Worm (Caenorhabditis elegans): ENCODE data around the gene gck-1.

DNA sequence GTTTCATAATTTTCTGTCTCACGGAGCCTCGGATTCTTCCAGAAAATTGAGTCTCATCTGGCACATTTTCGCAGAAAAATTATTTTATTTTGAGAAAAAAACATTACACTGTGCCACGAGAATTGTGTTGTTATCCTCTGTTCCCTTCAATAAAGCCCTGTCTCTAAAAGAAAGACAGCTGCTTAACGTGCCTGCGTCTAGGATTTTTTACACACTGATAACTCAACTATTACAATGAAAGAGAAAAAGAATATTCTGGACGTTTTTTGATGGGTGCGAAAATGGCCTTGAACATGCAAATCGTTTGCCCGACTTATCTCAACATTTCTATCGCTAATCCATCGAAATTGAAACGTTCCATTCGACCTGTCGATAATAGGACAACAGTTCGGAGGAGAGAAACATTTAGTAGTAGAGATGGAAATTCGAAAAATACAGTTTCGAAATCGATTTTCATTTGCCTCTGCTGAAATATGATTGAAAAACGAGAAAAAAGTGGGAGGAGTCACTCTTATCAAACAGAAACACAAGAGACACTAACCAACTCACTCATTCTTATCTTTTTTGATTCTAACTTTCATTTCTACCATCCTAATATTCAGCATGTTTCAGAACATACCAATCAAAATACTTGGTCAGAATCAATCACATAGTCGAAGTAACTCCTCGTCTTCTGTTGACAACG lies 10.7 kb upstream of the gck-1 start:
- no peak for TF ChIP-seq flh-1 (GFP tag; optimal IDR thresholded peaks at IDR 0.05)
- TF ChIP-seq unc-39 (tag; optimal IDR thresholded peaks at IDR 0.05), result no peak
- peak; percentile 77 for TF ChIP-seq unc-62 (GFP tag; optimal IDR thresholded peaks at IDR 0.05)
- no peak for TF ChIP-seq pha-4 (tag; optimal IDR thresholded peaks at IDR 0.05)
- no peak for TF ChIP-seq snpc-4 (tag; optimal IDR thresholded peaks at IDR 0.05)
- no peak for TF ChIP-seq nhr-12 (tag; optimal IDR thresholded peaks at IDR 0.05)
- TF ChIP-seq lin-13 (tag; optimal IDR thresholded peaks at IDR 0.05), result no peak
- TF ChIP-seq elt-1 (tag; optimal IDR thresholded peaks at IDR 0.05; ENCODE audit: borderline replicate concordance, insufficient read depth), result no peak
- no peak for TF ChIP-seq ces-1 (GFP tag; optimal IDR thresholded peaks at IDR 0.05)
- TF ChIP-seq nhr-28 (tag; optimal IDR thresholded peaks at IDR 0.05), result no peak

All from whole organism, mixed stage, embryonic.